Worm (Caenorhabditis elegans): ENCODE data around the gene T09F3.4.

- TF ChIP-seq cog-1 (tag; optimal IDR thresholded peaks at IDR 0.05) (peak; percentile 35), klf-2 (GFP tag; conservative IDR thresholded peaks at IDR 0.05) (0 out of 2 replicates have a peak, but pooled peaks have one; percentile 30), ztf-29 (GFP tag; IDR thresholded peaks at IDR 0.05) (no peak), tab-1 (GFP tag; IDR thresholded peaks at IDR 0.05) (peak; percentile 58; the same call in 1 of the 2 replicates)
These were observed 7.3 kb upstream of the T09F3.4 start for ce11 chrII:10388041-10388706.
